Fruit fly (Drosophila melanogaster): Measurements from ENCODE around the gene jvl.
A peak's percentile ranks its signal among the peaks of the same experiment; 100 is the strongest.

Gene jvl

dm6 chr3R:14754806-14755488 lies 13.6 kb downstream of the jvl start (continued):
- no peak for TF ChIP-seq Dek (tag; optimal IDR thresholded peaks at IDR 0.05)
- TF ChIP-seq ase (GFP tag; IDR thresholded peaks at IDR 0.05), result peak; percentile 62; the same call in 1 of the 3 replicates
- no peak for TF ChIP-seq slou (GFP tag; optimal IDR thresholded peaks at IDR 0.05)
- TF ChIP-seq kni (GFP tag; optimal IDR thresholded peaks at IDR 0.05), result no peak
- TF ChIP-seq ind (GFP tag; optimal IDR thresholded peaks at IDR 0.05), result peak; percentile 54
- TF ChIP-seq vfl (GFP tag; optimal IDR thresholded peaks at IDR 0.05), result no peak
- TF ChIP-seq CG13775 (GFP tag; optimal IDR thresholded peaks at IDR 0.05), result no peak
- peak; percentile 10 for TF ChIP-seq CG6683 (GFP tag; optimal IDR thresholded peaks at IDR 0.05)
- no peak for TF ChIP-seq CG17912 (GFP tag; optimal IDR thresholded peaks at IDR 0.05)
- peak; percentile 1 for TF ChIP-seq gcm2 (GFP tag; optimal IDR thresholded peaks at IDR 0.05)
- no peak for TF ChIP-seq trh (GFP tag; optimal IDR thresholded peaks at IDR 0.05)
- TF ChIP-seq CG31441 (GFP tag; IDR thresholded peaks at IDR 0.05), result peak; percentile 36; the same call in 1 of the 2 replicates
- peak; percentile 44 for TF ChIP-seq CG2120 (GFP tag; optimal IDR thresholded peaks at IDR 0.05)
- no peak for TF ChIP-seq Asciz (GFP tag; optimal IDR thresholded peaks at IDR 0.05)
- 0 out of 3 replicates have a peak, but pooled peaks have one; percentile 32 for TF ChIP-seq CG2889 (GFP tag; IDR thresholded peaks at IDR 0.05)
- no peak for TF ChIP-seq ara (GFP tag; IDR thresholded peaks at IDR 0.05)
- no peak for TF ChIP-seq Spps (tag; optimal IDR thresholded peaks at IDR 0.05)
- TF ChIP-seq salm (tag; optimal IDR thresholded peaks at IDR 0.05), result no peak
- peak; percentile 23 for TF ChIP-seq CG2712 (tag; optimal IDR thresholded peaks at IDR 0.05)
- peak; percentile 74 for TF ChIP-seq CG14441 (GFP tag; IDR thresholded peaks at IDR 0.05)
- TF ChIP-seq CG7963 (GFP tag; IDR thresholded peaks at IDR 0.05; ENCODE audit: partially characterized antibody), result no peak
- peak; percentile 48; the same call in 1 of the 2 replicates for TF ChIP-seq Xrp1 (GFP tag; IDR thresholded peaks at IDR 0.05)
- peak; percentile 3 for TF ChIP-seq CG8388 (GFP tag; optimal IDR thresholded peaks at IDR 0.05)
- TF ChIP-seq CG17361 (GFP tag; IDR thresholded peaks at IDR 0.05), result 0 out of 3 replicates have a peak, but pooled peaks have one; percentile 41
- TF ChIP-seq lola (GFP tag; optimal IDR thresholded peaks at IDR 0.05), result no peak
- peak; percentile 51 for TF ChIP-seq CG7839 (tag; optimal IDR thresholded peaks at IDR 0.05)
- TF ChIP-seq eyg (GFP tag; optimal IDR thresholded peaks at IDR 0.05), result no peak
- peak; percentile 57; the same call in 1 of the 2 replicates for TF ChIP-seq CG32532 (GFP tag; IDR thresholded peaks at IDR 0.05)
- TF ChIP-seq CG5953 (GFP tag; IDR thresholded peaks at IDR 0.05), result no peak
- peak; percentile 70 for TF ChIP-seq slbo (GFP tag; IDR thresholded peaks at IDR 0.05)
- TF ChIP-seq Scr (GFP tag; IDR thresholded peaks at IDR 0.05; ENCODE audit: partially characterized antibody), result no peak
- TF ChIP-seq CG33557 (GFP tag; optimal IDR thresholded peaks at IDR 0.05), result no peak
- TF ChIP-seq stwl (tag; optimal IDR thresholded peaks at IDR 0.05), result no peak
- TF ChIP-seq CG33213 (GFP tag; optimal IDR thresholded peaks at IDR 0.05), result no peak
- TF ChIP-seq CG12391 (tag; optimal IDR thresholded peaks at IDR 0.05), result peak; percentile 14
- TF ChIP-seq hbn (GFP tag; IDR thresholded peaks at IDR 0.05; ENCODE audit: partially characterized antibody), result no peak
- TF ChIP-seq CG13296 (GFP tag; optimal IDR thresholded peaks at IDR 0.05), result peak; percentile 11
- TF ChIP-seq pnt (GFP tag; optimal IDR thresholded peaks at IDR 0.05), result no peak
- peak; percentile 7 for TF ChIP-seq CG17829 (tag; optimal IDR thresholded peaks at IDR 0.05)
- no peak for TF ChIP-seq CG12236 (GFP tag; optimal IDR thresholded peaks at IDR 0.05)
- TF ChIP-seq sens-2 (GFP tag; IDR thresholded peaks at IDR 0.05), result no peak
- TF ChIP-seq CG10979 (tag; optimal IDR thresholded peaks at IDR 0.05), result peak; percentile 25
- TF ChIP-seq bsh (GFP tag; optimal IDR thresholded peaks at IDR 0.05), result peak in 1 of 2 experiments; percentile 17
- no peak for TF ChIP-seq pan (optimal IDR thresholded peaks at IDR 0.05)
- peak in 1 of 2 experiments; percentile 62 for TF ChIP-seq pan (GFP tag; optimal IDR thresholded peaks at IDR 0.05 in 1 of 2, IDR thresholded peaks at IDR 0.05 in 1 of 2)
- no peak for TF ChIP-seq luna (GFP tag; optimal IDR thresholded peaks at IDR 0.05)
- no peak for TF ChIP-seq Hr78 (GFP tag; optimal IDR thresholded peaks at IDR 0.05)
- TF ChIP-seq Hand (GFP tag; optimal IDR thresholded peaks at IDR 0.05), result no peak
- TF ChIP-seq Ada2b (GFP tag; IDR thresholded peaks at IDR 0.05), result peak; percentile 54

All from whole organism, embryonic.